Fruit fly (Drosophila melanogaster) Kc167 (cell line): ENCODE measurements around the gene Lk6.

Experiments
- Sin3A ChIP-seq: fragments of >200 bp; optimal IDR thresholded peaks from 2 replicates; lab custom pipeline; 2018; ENCODE audit warnings: missing external identifiers
- psq ChIP-seq: fragments of >200 bp; optimal IDR thresholded peaks from 2 replicates; lab custom pipeline; 2017; ENCODE audit warnings: missing external identifiers
- ttk ChIP-seq: sonication (Bioruptor generic); optimal IDR thresholded peaks from 2 replicates; lab custom pipeline; 2017; ENCODE audit warnings: missing external identifiers

DNA sequence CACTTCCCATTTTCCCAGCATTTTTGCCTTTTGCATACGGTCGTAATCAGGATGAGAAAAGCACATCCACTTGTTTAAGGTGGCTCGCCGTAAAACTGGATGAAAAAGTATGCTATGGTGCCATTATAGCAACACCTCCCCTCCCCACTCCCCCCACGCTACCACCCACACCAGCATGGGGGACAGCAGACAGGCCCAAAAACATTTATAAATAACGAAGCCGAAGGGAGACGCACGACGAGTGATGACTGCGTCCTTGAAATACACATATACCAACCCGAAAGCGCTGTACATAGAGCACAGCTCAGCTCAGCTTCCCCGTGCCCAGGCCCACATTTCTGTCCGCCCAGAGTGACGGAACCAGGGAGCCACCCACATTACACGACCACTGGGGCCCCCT, 6.5 kb upstream of the Lk6 start:
- TF ChIP-seq Sin3A (lab: Kevin White, UChicago) (no peak), psq (no peak), ttk (lab: Kevin White, UChicago) (no peak)
